Fruit fly (Drosophila melanogaster): Measurements from ENCODE around the gene Ugt35B1.

Ugt35B1 gene

DNA sequence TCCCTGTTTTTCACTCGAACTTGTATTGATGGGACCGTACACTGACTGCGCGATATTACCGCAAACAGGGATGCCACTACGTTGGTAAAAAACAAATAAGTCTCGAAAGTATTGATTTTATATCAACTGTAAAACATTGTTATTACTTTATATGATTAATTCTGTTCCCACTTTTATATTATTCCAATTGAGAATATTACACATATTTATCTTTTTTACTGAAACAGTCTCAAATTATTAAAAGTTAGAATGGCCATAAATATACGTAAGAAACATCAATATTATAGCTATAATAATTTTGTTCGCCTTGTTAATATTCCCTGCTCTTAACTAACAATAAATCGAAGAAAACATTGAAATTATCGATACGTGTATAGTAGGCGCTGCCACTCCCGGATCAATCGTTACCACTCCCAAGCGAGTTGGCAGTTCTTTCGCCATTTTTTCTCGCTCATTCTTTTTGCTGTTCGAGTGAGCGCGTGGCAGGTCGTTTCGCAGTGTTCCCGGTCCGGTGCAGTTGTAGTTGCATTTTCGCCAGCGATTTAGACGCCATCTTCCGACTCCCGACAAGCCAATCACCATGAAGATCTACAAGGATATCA is 39.9 kb upstream of the Ugt35B1 start, which contains the start of the genes SdhC and Tctp:
Gene SdhC, minus strand, starts transcription at position 49 of the 602 bp plus-strand sequence.
Gene Tctp, plus strand, starts transcription at position 447 of the 602 bp plus-strand sequence.
- TF ChIP-seq Crg-1 (GFP tag; optimal IDR thresholded peaks at IDR 0.05): peak; percentile 33
- peak; percentile 74 for TF ChIP-seq ovo (GFP tag; optimal IDR thresholded peaks at IDR 0.05)
- TF ChIP-seq CG7101 (tag; optimal IDR thresholded peaks at IDR 0.05): peak; percentile 68
- TF ChIP-seq CG11617 (GFP tag; optimal IDR thresholded peaks at IDR 0.05): peak; percentile 90
- TF ChIP-seq CG7045 (GFP tag; optimal IDR thresholded peaks at IDR 0.05): peak; percentile 48
- no peak for TF ChIP-seq cnc (optimal IDR thresholded peaks at IDR 0.05)
- peak; percentile 44 for TF ChIP-seq CG12768 (GFP tag; optimal IDR thresholded peaks at IDR 0.05)
- peak; percentile 48 for TF ChIP-seq bab1 (GFP tag; optimal IDR thresholded peaks at IDR 0.05)
- TF ChIP-seq toe (GFP tag; optimal IDR thresholded peaks at IDR 0.05): peak; percentile 77
- TF ChIP-seq CG5204 (GFP tag; optimal IDR thresholded peaks at IDR 0.05): no peak
- peak; percentile 77 for TF ChIP-seq Hr96 (GFP tag; optimal IDR thresholded peaks at IDR 0.05)
- TF ChIP-seq tj (GFP tag; optimal IDR thresholded peaks at IDR 0.05): peak; percentile 32
- TF ChIP-seq cic (GFP tag; optimal IDR thresholded peaks at IDR 0.05): peak; percentile 69
- TF ChIP-seq Mnt (GFP tag; optimal IDR thresholded peaks at IDR 0.05): peak; percentile 92
- TF ChIP-seq CG14711 (tag; optimal IDR thresholded peaks at IDR 0.05): peak; percentile 36
- TF ChIP-seq pad (GFP tag; optimal IDR thresholded peaks at IDR 0.05): peak; percentile 42
- TF ChIP-seq kay (GFP tag; ENCODE audit: borderline replicate concordance): no peak
- TF ChIP-seq CG1620 (GFP tag; optimal IDR thresholded peaks at IDR 0.05): peak; percentile 51
- TF ChIP-seq CG33017 (tag; optimal IDR thresholded peaks at IDR 0.05): peak; percentile 37
- TF ChIP-seq Clk (GFP tag; optimal IDR thresholded peaks at IDR 0.05): no peak

DNA sequence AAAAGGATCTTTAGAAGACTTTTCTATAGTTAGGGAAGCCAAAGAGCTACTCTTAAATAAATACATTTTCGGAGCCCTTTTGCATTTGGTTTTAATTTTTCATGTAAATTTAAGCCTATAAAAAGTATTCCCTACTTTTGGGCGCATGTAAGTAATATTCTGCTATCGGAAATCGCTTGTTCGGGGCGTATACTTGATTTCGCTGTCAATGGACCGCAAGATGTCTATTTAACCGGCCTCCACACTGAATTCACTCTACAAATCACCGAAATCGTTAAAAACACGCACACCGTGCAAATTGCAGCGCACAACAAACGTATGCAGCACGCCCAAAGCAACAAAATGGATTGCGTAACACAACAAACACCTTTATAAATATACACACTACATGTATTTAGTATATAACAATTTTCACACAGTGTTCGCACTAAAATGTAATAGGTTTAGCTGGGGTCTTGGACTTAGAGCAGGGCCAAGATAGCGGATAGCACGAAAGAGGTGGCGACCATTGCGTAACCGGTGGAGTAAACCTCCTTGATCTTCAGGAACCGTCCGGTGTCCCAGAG is 38.8 kb upstream of the Ugt35B1 start:
- TF ChIP-seq bab1 (GFP tag; optimal IDR thresholded peaks at IDR 0.05) (peak; percentile 48), cic (GFP tag; optimal IDR thresholded peaks at IDR 0.05) (peak; percentile 44), Clk (GFP tag; optimal IDR thresholded peaks at IDR 0.05) (no peak), Mnt (GFP tag; optimal IDR thresholded peaks at IDR 0.05) (peak; percentile 18), CG11617 (GFP tag; optimal IDR thresholded peaks at IDR 0.05) (no peak), ovo (GFP tag; optimal IDR thresholded peaks at IDR 0.05) (no peak)

DNA sequence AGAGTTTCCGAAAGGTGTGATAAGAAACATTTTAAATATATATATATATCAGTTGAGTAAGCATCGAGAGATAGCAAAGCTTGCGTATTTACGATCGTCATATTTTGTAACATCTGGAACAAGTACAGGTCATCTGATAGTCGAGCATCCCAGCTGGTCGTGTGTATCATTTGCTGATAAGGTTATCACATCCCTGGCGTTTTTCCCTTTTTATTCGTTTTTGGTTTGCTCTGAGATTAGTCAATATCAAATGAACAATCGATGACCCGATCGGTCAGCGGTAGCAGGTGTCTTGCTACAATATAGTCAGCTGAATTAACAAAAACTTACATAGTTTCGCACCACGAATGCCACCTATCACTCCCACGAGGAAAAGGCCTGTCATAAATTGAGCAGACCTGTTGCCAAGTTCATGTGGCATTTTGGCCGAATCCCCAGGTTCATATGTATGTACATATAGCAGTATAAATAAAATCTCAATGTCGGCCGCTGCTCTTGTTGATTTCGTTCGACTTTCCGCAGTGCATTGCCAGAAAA is 30.9 kb upstream of the Ugt35B1 start:
- TF ChIP-seq Crg-1 (GFP tag; optimal IDR thresholded peaks at IDR 0.05) (no peak), cnc (optimal IDR thresholded peaks at IDR 0.05) (no peak), tj (GFP tag; optimal IDR thresholded peaks at IDR 0.05) (no peak), CG11617 (GFP tag; optimal IDR thresholded peaks at IDR 0.05) (peak; percentile 42), CG33017 (tag; optimal IDR thresholded peaks at IDR 0.05) (peak; percentile 46), CG7101 (tag; optimal IDR thresholded peaks at IDR 0.05) (peak; percentile 50)

DNA sequence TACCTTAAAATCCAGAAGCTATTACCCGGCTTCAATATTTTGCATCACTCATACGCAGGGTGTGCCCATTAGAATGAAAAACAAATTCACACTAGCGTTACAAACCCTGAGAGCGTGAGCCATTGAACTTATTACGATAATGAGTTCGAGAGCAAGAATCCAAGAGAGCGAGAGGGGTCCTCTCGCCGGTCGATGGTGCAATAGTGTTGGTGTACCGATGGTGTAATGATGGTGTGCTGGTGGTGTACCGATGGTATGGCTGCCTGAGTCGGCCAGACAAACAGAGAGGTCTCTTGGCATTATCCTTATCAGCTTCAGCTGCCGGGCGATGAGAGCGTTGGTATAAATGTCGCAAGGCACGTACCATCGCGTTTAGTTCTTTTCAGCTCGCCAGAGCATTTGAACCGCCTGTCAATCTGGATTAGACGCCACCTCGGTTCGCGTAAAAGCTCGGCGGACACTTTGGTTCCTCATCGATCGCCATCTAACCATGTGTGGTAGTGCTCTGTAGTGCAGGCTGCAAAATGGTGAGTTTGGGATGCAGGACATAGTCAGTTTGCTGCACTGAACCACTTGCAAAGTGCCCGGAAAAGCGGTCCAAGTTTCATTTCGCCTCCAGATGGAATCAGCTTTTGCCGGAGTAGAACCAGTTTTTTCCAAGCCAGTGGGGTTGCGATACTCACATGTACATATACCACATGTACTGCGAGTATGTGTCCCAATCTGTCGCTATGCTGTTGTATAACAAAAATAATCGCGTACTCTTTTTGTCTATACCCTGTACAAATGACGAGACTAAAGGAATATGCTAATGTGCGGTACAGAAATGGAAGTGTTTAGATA is 30.2 kb upstream of the Ugt35B1 start:
- TF ChIP-seq CG5204 (GFP tag; optimal IDR thresholded peaks at IDR 0.05) (no peak), CG7045 (GFP tag; optimal IDR thresholded peaks at IDR 0.05) (peak; percentile 2), CG33017 (tag; optimal IDR thresholded peaks at IDR 0.05) (no peak), Mnt (GFP tag; optimal IDR thresholded peaks at IDR 0.05) (peak; percentile 27), CG1620 (GFP tag; optimal IDR thresholded peaks at IDR 0.05) (no peak), toe (GFP tag; optimal IDR thresholded peaks at IDR 0.05) (no peak), CG11617 (GFP tag; optimal IDR thresholded peaks at IDR 0.05) (no peak), Clk (GFP tag; optimal IDR thresholded peaks at IDR 0.05) (no peak), CG7101 (tag; optimal IDR thresholded peaks at IDR 0.05) (no peak), cnc (optimal IDR thresholded peaks at IDR 0.05) (no peak), Hr96 (GFP tag; optimal IDR thresholded peaks at IDR 0.05) (no peak), cic (GFP tag; optimal IDR thresholded peaks at IDR 0.05) (peak; percentile 30), kay (GFP tag; ENCODE audit: borderline replicate concordance) (peak; percentile 92), CG14711 (tag; optimal IDR thresholded peaks at IDR 0.05) (peak; percentile 56), CG12768 (GFP tag; optimal IDR thresholded peaks at IDR 0.05) (no peak)

DNA sequence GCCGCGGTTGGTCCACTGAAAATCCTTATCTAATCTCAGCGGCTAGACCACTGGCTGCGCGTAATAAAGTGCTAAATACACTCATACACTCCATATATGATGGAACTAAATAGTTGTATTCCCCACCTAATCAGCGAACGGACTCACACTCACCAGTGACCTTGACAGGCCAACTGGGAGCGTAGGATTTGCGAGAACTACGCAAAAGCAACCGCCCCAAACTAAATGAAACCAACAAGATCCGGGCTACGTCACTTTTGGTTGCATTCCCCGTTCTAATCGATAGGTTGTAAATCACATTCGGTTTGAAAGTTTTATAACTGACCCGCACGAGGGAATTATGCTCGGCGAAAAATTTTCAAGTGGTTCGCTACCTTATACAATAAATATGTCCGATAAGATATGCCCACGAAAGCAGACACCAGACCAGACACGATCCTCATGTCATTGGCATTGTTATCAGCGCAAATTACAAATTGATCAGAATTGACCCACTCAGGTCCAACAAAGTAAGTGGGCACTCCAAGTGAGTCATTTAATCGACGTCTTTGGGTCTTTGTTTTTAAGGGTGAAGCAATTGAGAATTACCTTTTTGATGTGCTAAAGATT is 29.3 kb upstream of the Ugt35B1 start:
- TF ChIP-seq tj (GFP tag; optimal IDR thresholded peaks at IDR 0.05) (no peak), cnc (optimal IDR thresholded peaks at IDR 0.05) (no peak), cic (GFP tag; optimal IDR thresholded peaks at IDR 0.05) (peak; percentile 77), kay (GFP tag; ENCODE audit: borderline replicate concordance) (peak; percentile 66), CG7045 (GFP tag; optimal IDR thresholded peaks at IDR 0.05) (peak; percentile 0), CG33017 (tag; optimal IDR thresholded peaks at IDR 0.05) (peak; percentile 23)

DNA sequence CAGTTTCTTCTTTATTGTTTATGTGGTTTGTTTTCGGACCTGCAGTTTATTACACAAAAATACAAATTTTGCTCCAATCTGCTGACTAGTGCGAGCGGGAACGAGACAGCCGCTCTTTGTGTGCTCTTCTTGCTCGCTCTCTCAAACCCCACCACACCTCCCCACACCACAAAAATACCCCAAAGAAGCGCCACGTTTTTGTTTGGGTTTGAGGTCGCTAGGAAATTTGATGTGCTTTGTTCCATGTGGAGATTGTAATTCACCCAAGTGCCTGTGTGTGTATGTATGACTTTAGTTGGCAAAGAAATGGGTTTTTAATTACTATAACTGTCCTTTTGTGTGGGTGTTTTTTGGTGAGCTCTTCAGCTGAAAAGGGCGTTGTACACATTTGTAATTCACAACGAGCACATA is 28.0 kb upstream of the Ugt35B1 start:
- TF ChIP-seq pad (GFP tag; optimal IDR thresholded peaks at IDR 0.05): peak; percentile 50
- peak; percentile 55 for TF ChIP-seq bab1 (GFP tag; optimal IDR thresholded peaks at IDR 0.05)
- TF ChIP-seq toe (GFP tag; optimal IDR thresholded peaks at IDR 0.05): no peak
- no peak for TF ChIP-seq cnc (optimal IDR thresholded peaks at IDR 0.05)
- peak; percentile 95 for TF ChIP-seq Mnt (GFP tag; optimal IDR thresholded peaks at IDR 0.05)
- no peak for TF ChIP-seq Hr96 (GFP tag; optimal IDR thresholded peaks at IDR 0.05)
- TF ChIP-seq cic (GFP tag; optimal IDR thresholded peaks at IDR 0.05): peak; percentile 92
- peak; percentile 9 for TF ChIP-seq CG7045 (GFP tag; optimal IDR thresholded peaks at IDR 0.05)
- no peak for TF ChIP-seq Clk (GFP tag; optimal IDR thresholded peaks at IDR 0.05)
- no peak for TF ChIP-seq CG33017 (tag; optimal IDR thresholded peaks at IDR 0.05)
- no peak for TF ChIP-seq Crg-1 (GFP tag; optimal IDR thresholded peaks at IDR 0.05)
- TF ChIP-seq CG12768 (GFP tag; optimal IDR thresholded peaks at IDR 0.05): no peak
- no peak for TF ChIP-seq ovo (GFP tag; optimal IDR thresholded peaks at IDR 0.05)
- peak; percentile 68 for TF ChIP-seq kay (GFP tag; ENCODE audit: borderline replicate concordance)
- TF ChIP-seq tj (GFP tag; optimal IDR thresholded peaks at IDR 0.05): peak; percentile 81
- TF ChIP-seq CG11617 (GFP tag; optimal IDR thresholded peaks at IDR 0.05): no peak
